Fruit fly (Drosophila melanogaster) whole organism, wandering third instar larva: Measurements from ENCODE around the gene Vm26Aa.
A peak's percentile ranks its signal among the peaks of the same experiment; 100 is the strongest.

Experiments
- Abd-B ChIP-seq: fragments of >200 bp; optimal IDR thresholded peaks from 2 replicates; lab custom pipeline; 2017; ENCODE audit warnings: missing biosample characterization, missing genetic modification characterization
- CG32264 ChIP-seq: fragments of 200-800 bp; sonication (Bioruptor generic); optimal IDR thresholded peaks from 2 replicates; lab custom pipeline; 2016; ENCODE audit warnings: missing biosample characterization, missing genetic modification characterization
- CG9705 ChIP-seq: fragments of 200-800 bp; sonication (Bioruptor generic); optimal IDR thresholded peaks from 2 replicates; lab custom pipeline; 2018; ENCODE audit warnings: missing biosample characterization, mild to moderate bottlenecking, missing genetic modification characterization
- CrebA ChIP-seq: fragments of 200-800 bp; sonication (Bioruptor generic); optimal IDR thresholded peaks from 2 replicates; lab custom pipeline; 2016; ENCODE audit warnings: missing biosample characterization, mild to moderate bottlenecking, missing genetic modification characterization, borderline replicate concordance
- Dfd ChIP-seq: fragments of >200 bp; optimal IDR thresholded peaks from 2 replicates; lab custom pipeline; 2017; ENCODE audit warnings: missing biosample characterization, missing genetic modification characterization
- Dif ChIP-seq: fragments of 200-275, 200-300 bp; sonication (Bioruptor generic); optimal IDR thresholded peaks from 2 replicates; lab custom pipeline; 2018; ENCODE audit warnings: missing biosample characterization, missing genetic modification characterization; ENCODE audit not compliant: partially characterized antibody
- GATAd ChIP-seq: sonication (Bioruptor generic); optimal IDR thresholded peaks from 2 replicates; lab custom pipeline; 2016; ENCODE audit warnings: missing biosample characterization, missing genetic modification characterization
- HLH106 ChIP-seq: fragments of 200-800 bp; optimal IDR thresholded peaks from 3 replicates; lab custom pipeline; 2019; ENCODE audit warnings: missing biosample characterization, mild to moderate bottlenecking, missing genetic modification characterization, moderate library complexity
- Hnf4 ChIP-seq: fragments of 200-800 bp; sonication (Bioruptor generic); optimal IDR thresholded peaks from 2 replicates; lab custom pipeline; 2016; ENCODE audit warnings: missing biosample characterization, mild to moderate bottlenecking, missing genetic modification characterization
- Hr78 ChIP-seq: fragments of >200 bp; optimal IDR thresholded peaks from 2 replicates; lab custom pipeline; 2017; ENCODE audit warnings: missing biosample characterization, missing genetic modification characterization
- Hr83 ChIP-seq: fragments of 200-300 bp; sonication (Bioruptor generic); optimal IDR thresholded peaks from 2 replicates; lab custom pipeline; 2016; ENCODE audit warnings: missing biosample characterization, mild to moderate bottlenecking, missing genetic modification characterization, moderate library complexity; ENCODE audit not compliant: poor library complexity, severe bottlenecking
- Jra ChIP-seq: sonication (Bioruptor generic); optimal IDR thresholded peaks from 2 replicates; lab custom pipeline; 2016; ENCODE audit warnings: missing biosample characterization, missing genetic modification characterization
- Mio ChIP-seq: sonication (Bioruptor generic); optimal IDR thresholded peaks from 2 replicates; lab custom pipeline; 2016; ENCODE audit warnings: missing biosample characterization, missing genetic modification characterization
- Myc ChIP-seq: fragments of >200 bp; optimal IDR thresholded peaks from 2 replicates; lab custom pipeline; 2017
- N ChIP-seq: fragments of >200 bp; optimal IDR thresholded peaks from 2 replicates; lab custom pipeline; 2018; ENCODE audit warnings: missing biosample characterization, missing external identifiers, missing genetic modification characterization
- OdsH ChIP-seq: fragments of 200-800 bp; sonication (Bioruptor generic); optimal IDR thresholded peaks from 2 replicates; lab custom pipeline; 2016; ENCODE audit warnings: missing biosample characterization, mild to moderate bottlenecking, missing genetic modification characterization
- Rel ChIP-seq, 2 experiments: fragments of 200-800 bp; sonication (Bioruptor generic) in 1 of 2; optimal IDR thresholded peaks; 2 replicates in 1 of 2; 3 replicates in 1 of 2; lab custom pipeline; 2016 to 2019; ENCODE audit warnings: mild to moderate bottlenecking in 2 of 2, missing biosample characterization in 2 of 2, missing genetic modification characterization in 2 of 2, moderate library complexity in 1 of 2
- Sp1 ChIP-seq: fragments of 200-800 bp; sonication (Bioruptor generic); optimal IDR thresholded peaks from 3 replicates; lab custom pipeline; 2019; ENCODE audit warnings: missing biosample characterization, mild to moderate bottlenecking, missing genetic modification characterization, moderate library complexity
- Vsx2 ChIP-seq: fragments of 200-300, 225-300 bp; sonication (Bioruptor generic); optimal IDR thresholded peaks from 2 replicates; lab custom pipeline; 2018; ENCODE audit warnings: missing biosample characterization, missing genetic modification characterization; ENCODE audit not compliant: partially characterized antibody
- br ChIP-seq: fragments of 200-800 bp; sonication (Bioruptor generic); optimal IDR thresholded peaks from 2 replicates; lab custom pipeline; 2016; ENCODE audit warnings: missing biosample characterization, missing genetic modification characterization
- brk ChIP-seq: fragments of 200-800 bp; sonication (Bioruptor generic); optimal IDR thresholded peaks from 2 replicates; lab custom pipeline; 2016; ENCODE audit warnings: missing biosample characterization, mild to moderate bottlenecking, missing genetic modification characterization
- dl ChIP-seq, 2 experiments: fragments of 175-275, 200-275 bp in 1 of 2; fragments of 200-275 bp in 1 of 2; sonication (Bioruptor generic); optimal IDR thresholded peaks; lab custom pipeline; 2018; ENCODE audit warnings: mild to moderate bottlenecking in 2 of 2, missing biosample characterization in 2 of 2, missing genetic modification characterization in 2 of 2, moderate library complexity in 2 of 2; ENCODE audit not compliant: partially characterized antibody in 2 of 2, insufficient read depth in 1 of 2
- dmrt93B ChIP-seq: fragments of 200-800 bp; sonication (Bioruptor generic); optimal IDR thresholded peaks from 2 replicates; lab custom pipeline; 2018; ENCODE audit warnings: missing biosample characterization, mild to moderate bottlenecking, missing genetic modification characterization
- dsf ChIP-seq: sonication (Bioruptor generic); optimal IDR thresholded peaks from 2 replicates; lab custom pipeline; 2016; ENCODE audit warnings: missing biosample characterization, missing genetic modification characterization, borderline replicate concordance
- ey ChIP-seq: fragments of 200-800 bp; sonication (Bioruptor generic); optimal IDR thresholded peaks from 2 replicates; lab custom pipeline; 2016; ENCODE audit warnings: missing biosample characterization, missing genetic modification characterization
- foxo ChIP-seq, 2 experiments: fragments of 200-800 bp; sonication (Bioruptor generic); optimal IDR thresholded peaks; 2 replicates in 1 of 2; 3 replicates in 1 of 2; lab custom pipeline; 2016 to 2017; ENCODE audit warnings: missing biosample characterization in 2 of 2, missing genetic modification characterization in 2 of 2
- fru ChIP-seq: fragments of 200-800 bp; sonication (Bioruptor generic); optimal IDR thresholded peaks from 3 replicates; lab custom pipeline; 2016; ENCODE audit warnings: missing biosample characterization, mild to moderate bottlenecking, missing genetic modification characterization
- h ChIP-seq: fragments of 200-800 bp; sonication (Bioruptor generic); optimal IDR thresholded peaks from 3 replicates; lab custom pipeline; 2016; ENCODE audit warnings: missing biosample characterization, mild to moderate bottlenecking, missing genetic modification characterization
- jim ChIP-seq: fragments of 175-275, 200-325 bp; sonication (Bioruptor generic); optimal IDR thresholded peaks from 2 replicates; lab custom pipeline; 2016; ENCODE audit warnings: missing biosample characterization, mild to moderate bottlenecking, missing genetic modification characterization
- lola ChIP-seq: fragments of >200 bp; optimal IDR thresholded peaks from 2 replicates; lab custom pipeline; 2017; ENCODE audit warnings: missing biosample characterization, missing genetic modification characterization
- pan ChIP-seq: fragments of >200 bp; optimal IDR thresholded peaks from 2 replicates; lab custom pipeline; 2017
- psq ChIP-seq: fragments of 200-800 bp; sonication (Bioruptor generic); optimal IDR thresholded peaks from 3 replicates; lab custom pipeline; 2017; ENCODE audit warnings: missing biosample characterization, mild to moderate bottlenecking, missing genetic modification characterization, moderate library complexity
- rgr ChIP-seq: fragments of 200-800 bp; sonication (Bioruptor generic); optimal IDR thresholded peaks from 3 replicates; lab custom pipeline; 2016; ENCODE audit warnings: missing biosample characterization, mild to moderate bottlenecking, missing genetic modification characterization
- sage ChIP-seq: fragments of 200-800 bp; sonication (Bioruptor generic); optimal IDR thresholded peaks from 2 replicates; lab custom pipeline; 2016; ENCODE audit warnings: missing biosample characterization, mild to moderate bottlenecking, missing genetic modification characterization
- sv ChIP-seq: fragments of 200-800 bp; sonication (Bioruptor generic); optimal IDR thresholded peaks from 3 replicates; lab custom pipeline; 2016; ENCODE audit warnings: missing biosample characterization, missing genetic modification characterization
- tai ChIP-seq: sonication (Bioruptor generic); optimal IDR thresholded peaks from 2 replicates; lab custom pipeline; 2016; ENCODE audit warnings: missing biosample characterization, missing genetic modification characterization
- usp ChIP-seq: fragments of >200 bp; optimal IDR thresholded peaks from 2 replicates; lab custom pipeline; 2017; ENCODE audit warnings: missing biosample characterization, missing genetic modification characterization
- woc ChIP-seq: sonication (Bioruptor generic); optimal IDR thresholded peaks from 2 replicates; lab custom pipeline; 2016; ENCODE audit warnings: missing biosample characterization, mild to moderate bottlenecking, missing genetic modification characterization

Vm26Aa gene

DNA sequence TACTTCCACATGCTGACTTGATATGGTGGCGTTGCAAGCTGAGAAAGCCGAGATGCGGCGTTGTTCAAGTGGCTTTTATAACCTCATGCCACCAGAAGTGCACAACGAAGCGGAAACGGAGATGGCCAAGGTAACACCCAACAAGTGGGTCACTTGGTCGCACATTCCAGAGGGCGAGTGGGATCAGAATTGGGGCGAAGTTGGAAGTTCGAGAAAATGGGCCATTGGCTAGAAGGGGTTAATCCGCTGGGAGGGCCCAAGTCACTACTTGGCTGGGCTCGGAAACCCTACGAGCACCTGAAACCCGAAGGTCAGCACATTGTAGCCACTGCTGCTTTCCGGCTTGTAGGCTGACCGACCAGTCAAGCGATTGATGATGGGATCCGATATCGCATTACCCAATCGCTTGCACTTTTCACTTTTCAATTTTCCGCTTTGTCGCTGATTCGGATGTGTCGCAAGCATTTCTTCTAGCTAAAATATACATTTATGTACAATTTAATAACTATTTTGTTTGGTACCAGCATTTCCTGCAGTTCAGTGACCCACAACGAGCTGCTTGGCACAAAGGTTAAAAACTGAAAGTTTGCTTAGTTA, 1.5 kb downstream of the Vm26Aa start, which contains the start of gene Vm26Ac:
Vm26Ac (minus strand) TSS at position 51 of the 597 bp plus-strand sequence.
- TF ChIP-seq sage (no peak), rgr (GFP tag; lab: Kevin White, UChicago) (no peak), br (GFP tag; lab: Kevin White, UChicago) (no peak), Hr78 (GFP tag; lab: Kevin White, UChicago) (no peak), Vsx2 (GFP tag; lab: Kevin White, UChicago) (no peak), CG32264 (GFP tag; lab: Kevin White, UChicago) (no peak), CG9705 (no peak), woc (GFP tag; lab: Kevin White, UChicago) (no peak), OdsH (GFP tag; lab: Kevin White, UChicago) (no peak), GATAd (GFP tag; lab: Kevin White, UChicago) (no peak), Abd-B (GFP tag; lab: Kevin White, UChicago) (no peak), usp (GFP tag; lab: Kevin White, UChicago) (no peak), fru (GFP tag; lab: Kevin White, UChicago) (no peak), sv (no peak)

- TF ChIP-seq dl (GFP tag; optimal IDR thresholded peaks at IDR 0.05; lab: Kevin White, UChicago; ENCODE audit: insufficient read depth in 1 of 2, partially characterized antibody in 2 of 2) (no peak), CrebA (GFP tag; lab: Kevin White, UChicago) (no peak), Vsx2 (GFP tag; lab: Kevin White, UChicago) (no peak), dsf (GFP tag; lab: Kevin White, UChicago) (no peak), Jra (GFP tag; lab: Kevin White, UChicago) (no peak)
Measured at dm6 chr2L:5956706-5957105, 3.4 kb downstream of the Vm26Aa start, which contains the start of the genes CG13998 and Vm26Ab. Gene CG13998 (minus strand): TSS chr2L:5956819. Gene Vm26Ab (plus strand): TSS chr2L:5957004.

- TF ChIP-seq Rel (GFP tag; optimal IDR thresholded peaks at IDR 0.05; lab: Kevin White, UChicago) (no peak), Rel (tag; optimal IDR thresholded peaks at IDR 0.05; lab: Kevin White, UChicago) (no peak), tai (GFP tag; lab: Kevin White, UChicago) (no peak), psq (GFP tag; lab: Kevin White, UChicago) (no peak), dmrt93B (no peak)
Measured at dm6 chr2L:5956153-5956552, 4.0 kb downstream of the Vm26Aa start, which contains the start of gene CG13999. Gene CG13999 (minus strand): TSS chr2L:5956466.

DNA sequence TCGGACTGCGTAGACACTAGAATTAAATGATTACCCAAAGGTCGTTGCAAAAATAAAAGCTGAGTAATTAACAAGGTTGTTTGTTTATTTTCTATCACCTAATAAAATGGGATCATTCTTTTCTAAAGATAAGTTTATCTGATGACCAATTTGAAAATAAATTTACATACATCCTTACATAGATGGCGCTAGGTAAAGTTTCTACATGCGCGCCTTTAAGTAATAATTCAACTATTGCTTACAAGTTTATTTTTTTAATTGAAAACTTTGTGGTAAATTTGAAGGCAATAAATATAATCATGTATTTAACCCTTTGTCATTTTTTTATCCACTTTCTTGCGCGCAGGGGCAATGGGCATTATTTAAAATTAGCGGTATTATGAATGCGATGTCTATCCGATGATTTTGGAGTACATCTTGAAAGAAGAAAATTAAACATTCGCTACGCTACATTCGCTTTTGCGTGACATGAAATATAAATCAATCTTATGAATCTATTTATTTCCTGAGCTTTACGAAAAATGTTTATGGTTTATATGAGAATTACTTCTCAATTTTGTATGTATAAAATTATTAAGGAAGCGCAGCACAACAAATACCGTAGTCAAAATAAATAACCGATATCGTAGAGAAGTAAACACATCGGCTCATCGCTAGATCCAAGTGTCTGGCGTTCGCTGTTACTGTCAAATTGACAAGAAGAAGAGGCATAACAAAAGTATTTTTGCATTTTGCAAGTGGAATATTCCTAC, 11.2 kb downstream of the Vm26Aa start, which contains the start of gene CG9044:
CG9044 (plus strand) TSS at position 676 of the 752 bp plus-strand sequence.
- TF ChIP-seq OdsH (GFP tag; lab: Kevin White, UChicago) (peak; percentile 32), Rel (GFP tag; optimal IDR thresholded peaks at IDR 0.05; lab: Kevin White, UChicago) (no peak), Rel (tag; optimal IDR thresholded peaks at IDR 0.05; lab: Kevin White, UChicago) (no peak), GATAd (GFP tag; lab: Kevin White, UChicago) (peak; percentile 35), lola (GFP tag; lab: Kevin White, UChicago) (no peak), Abd-B (GFP tag; lab: Kevin White, UChicago) (no peak), dmrt93B (no peak), brk (GFP tag; lab: Kevin White, UChicago) (no peak), Mio (GFP tag; lab: Kevin White, UChicago) (no peak), Hr78 (GFP tag; lab: Kevin White, UChicago) (no peak), sv (no peak), psq (GFP tag; lab: Kevin White, UChicago) (peak; percentile 54), dl (GFP tag; optimal IDR thresholded peaks at IDR 0.05; lab: Kevin White, UChicago; ENCODE audit: insufficient read depth in 1 of 2, partially characterized antibody in 2 of 2) (no peak), rgr (GFP tag; lab: Kevin White, UChicago) (no peak), Dfd (no peak), h (GFP tag; lab: Kevin White, UChicago) (peak; percentile 77), HLH106 (tag; lab: Kevin White, UChicago) (peak; percentile 71), CrebA (GFP tag; lab: Kevin White, UChicago) (no peak), woc (GFP tag; lab: Kevin White, UChicago) (peak; percentile 92), Hnf4 (no peak), Jra (GFP tag; lab: Kevin White, UChicago) (peak; percentile 49), Vsx2 (GFP tag; lab: Kevin White, UChicago) (no peak), CG32264 (GFP tag; lab: Kevin White, UChicago) (no peak), N (no peak), jim (no peak), Hr83 (GFP tag; lab: Kevin White, UChicago) (peak; percentile 38), fru (GFP tag; lab: Kevin White, UChicago) (no peak), Dif (no peak), Myc (no peak), dsf (GFP tag; lab: Kevin White, UChicago) (peak; percentile 76), pan (no peak), foxo (GFP tag; optimal IDR thresholded peaks at IDR 0.05; lab: Kevin White, UChicago) (no peak), usp (GFP tag; lab: Kevin White, UChicago) (no peak), Sp1 (GFP tag; lab: Kevin White, UChicago) (no peak), ey (GFP tag; lab: Kevin White, UChicago) (peak; percentile 70)
